Fruit fly (Drosophila melanogaster) whole organism, embryonic: ENCODE measurements around the gene CG18858.

Experiments used
- Asciz ChIP-seq: fragments of 200-800 bp; sonication (Bioruptor generic); optimal IDR thresholded peaks from 2 replicates; lab custom pipeline; 2017; ENCODE audit warnings: missing biosample characterization, mild to moderate bottlenecking, missing genetic modification characterization, missing genetic modification reagents
- Atf3 ChIP-seq: fragments of 200-800 bp; sonication (Bioruptor generic); optimal IDR thresholded peaks from 3 replicates; lab custom pipeline; 2016; ENCODE audit warnings: missing biosample characterization, missing genetic modification characterization
- Atf6 ChIP-seq: fragments of 200-800 bp; sonication (Bioruptor generic); IDR thresholded peaks from 2 replicates; pipeline ENCODE4 v1.3.6; 2022; ENCODE audit warnings: missing biosample characterization, missing genetic modification characterization
- Bdp1 ChIP-seq: fragments of 200-800 bp; sonication (Bioruptor generic); optimal IDR thresholded peaks from 3 replicates; lab custom pipeline; 2016; ENCODE audit warnings: missing biosample characterization, missing genetic modification characterization
- Bteb2 ChIP-seq: fragments of 200-800 bp; sonication (Bioruptor generic); optimal IDR thresholded peaks from 2 replicates; lab custom pipeline; 2016; ENCODE audit warnings: missing biosample characterization, missing genetic modification characterization
- CG10654 ChIP-seq: fragments of 200-800 bp; sonication (Bioruptor generic); optimal IDR thresholded peaks from 2 replicates; lab custom pipeline; 2016; ENCODE audit warnings: missing biosample characterization, missing genetic modification characterization
- CG11398 ChIP-seq: fragments of 200-800 bp; sonication (Bioruptor generic); optimal IDR thresholded peaks from 2 replicates; lab custom pipeline; 2016; ENCODE audit warnings: missing biosample characterization, missing genetic modification characterization
- CG11504 ChIP-seq: fragments of 200-800 bp; sonication (Bioruptor generic); optimal IDR thresholded peaks from 3 replicates; lab custom pipeline; 2019; ENCODE audit warnings: missing biosample characterization, mild to moderate bottlenecking, missing genetic modification characterization, moderate library complexity
- CG11560 ChIP-seq: fragments of 200-800 bp; sonication (Bioruptor generic); IDR thresholded peaks from 3 replicates; pipeline ENCODE4 v1.3.6; 2022; ENCODE audit warnings: missing biosample characterization, missing genetic modification characterization
- CG12219 ChIP-seq: fragments of 200-800 bp; sonication (Bioruptor generic); optimal IDR thresholded peaks from 3 replicates; lab custom pipeline; 2018; ENCODE audit warnings: missing biosample characterization, mild to moderate bottlenecking, missing genetic modification characterization
- CG14441 ChIP-seq: fragments of 200-800 bp; sonication (Bioruptor generic); IDR thresholded peaks from 2 replicates; pipeline ENCODE4 v1.3.6; 2022; ENCODE audit warnings: missing biosample characterization, missing genetic modification characterization
- CG14860 ChIP-seq: fragments of 200-800 bp; sonication (Bioruptor generic); IDR thresholded peaks from 3 replicates; pipeline ENCODE4 v1.3.6; 2022; ENCODE audit warnings: missing biosample characterization, missing genetic modification characterization; ENCODE audit not compliant: partially characterized antibody
- CG15514 ChIP-seq: fragments of 200-800 bp; sonication (Bioruptor generic); optimal IDR thresholded peaks from 3 replicates; lab custom pipeline; 2017; ENCODE audit warnings: missing biosample characterization, missing genetic modification characterization, mild to moderate bottlenecking, moderate library complexity, missing genetic modification reagents
- CG16813 ChIP-seq: fragments of 200-800 bp; sonication (Bioruptor generic); IDR thresholded peaks from 3 replicates; pipeline ENCODE4 v1.3.6; 2022; ENCODE audit warnings: missing biosample characterization, missing genetic modification characterization; ENCODE audit not compliant: partially characterized antibody
- CG17568 ChIP-seq: fragments of 200-800 bp; sonication (Bioruptor generic); optimal IDR thresholded peaks from 2 replicates; lab custom pipeline; 2018; ENCODE audit warnings: missing biosample characterization, mild to moderate bottlenecking, missing genetic modification characterization, moderate library complexity
- CG17912 ChIP-seq: fragments of 200-800 bp; sonication (Bioruptor generic); optimal IDR thresholded peaks from 2 replicates; lab custom pipeline; 2018; ENCODE audit warnings: missing biosample characterization, mild to moderate bottlenecking, missing genetic modification characterization
- CG18011 ChIP-seq: fragments of 200-800 bp; sonication (Bioruptor generic); optimal IDR thresholded peaks from 2 replicates; lab custom pipeline; 2017; ENCODE audit warnings: missing biosample characterization, missing genetic modification characterization, mild to moderate bottlenecking, moderate library complexity, missing genotype
- CG3726 ChIP-seq: fragments of 200-800 bp; sonication (Bioruptor generic); IDR thresholded peaks from 3 replicates; pipeline ENCODE4, ENCODE4 v1.3.6; 2022; ENCODE audit warnings: missing biosample characterization, missing genetic modification characterization
- CG4282 ChIP-seq: fragments of 200-800 bp; sonication (Bioruptor generic); optimal IDR thresholded peaks from 2 replicates; lab custom pipeline; 2016; ENCODE audit warnings: missing biosample characterization, missing genetic modification characterization
- CG4404 ChIP-seq: fragments of 200-800 bp; sonication (Bioruptor generic); IDR thresholded peaks from 2 replicates; pipeline ENCODE4 v1.3.6; 2022; ENCODE audit warnings: missing biosample characterization, missing genetic modification characterization
- CG4617 ChIP-seq: fragments of 200-800 bp; sonication (Bioruptor generic); optimal IDR thresholded peaks from 3 replicates; lab custom pipeline; 2016; ENCODE audit warnings: missing biosample characterization, missing genetic modification characterization, borderline replicate concordance
- Camta ChIP-seq: fragments of 200-800 bp; sonication (Bioruptor generic); optimal IDR thresholded peaks from 2 replicates; lab custom pipeline; 2016; ENCODE audit warnings: missing biosample characterization, missing genetic modification characterization
- CrebB ChIP-seq: fragments of 200-800 bp; sonication (Bioruptor generic); optimal IDR thresholded peaks from 3 replicates; lab custom pipeline; 2018; ENCODE audit warnings: missing biosample characterization, mild to moderate bottlenecking, missing genetic modification characterization
- Dek ChIP-seq: fragments of 200-800 bp; sonication (Bioruptor generic); optimal IDR thresholded peaks from 3 replicates; lab custom pipeline; 2019; ENCODE audit warnings: missing biosample characterization, mild to moderate bottlenecking, missing genetic modification characterization, moderate library complexity
- Fer2 ChIP-seq: fragments of 200-800 bp; sonication (Bioruptor generic); optimal IDR thresholded peaks from 2 replicates; lab custom pipeline; 2018; ENCODE audit warnings: missing biosample characterization, mild to moderate bottlenecking, missing genetic modification characterization, moderate library complexity
- HLH4C ChIP-seq: fragments of 200-800 bp; sonication (Bioruptor generic); IDR thresholded peaks from 3 replicates; pipeline ENCODE4 v1.3.6; 2022; ENCODE audit warnings: missing biosample characterization, missing genetic modification characterization; ENCODE audit not compliant: partially characterized antibody
- Hr78 ChIP-seq, 2 experiments: fragments of 200-800 bp in 1 of 2; fragments of >200 bp in 1 of 2; sonication (Bioruptor generic) in 1 of 2; optimal IDR thresholded peaks; 2 replicates each; lab custom pipeline; 2017 to 2019; ENCODE audit warnings: missing biosample characterization in 2 of 2, missing genetic modification characterization in 2 of 2, mild to moderate bottlenecking in 1 of 2, moderate library complexity in 1 of 2
- MTF-1 ChIP-seq: fragments of 200-800 bp; sonication (Bioruptor generic); optimal IDR thresholded peaks from 2 replicates; lab custom pipeline; 2018; ENCODE audit warnings: missing biosample characterization, mild to moderate bottlenecking, missing genetic modification characterization, borderline replicate concordance
- Neu2 ChIP-seq: fragments of 200-800 bp; sonication (Bioruptor generic); optimal IDR thresholded peaks from 3 replicates; lab custom pipeline; 2016; ENCODE audit warnings: missing biosample characterization, missing genetic modification characterization, borderline replicate concordance
- PHDP ChIP-seq: fragments of 200-800 bp; sonication (Bioruptor generic); optimal IDR thresholded peaks from 3 replicates; lab custom pipeline; 2018; ENCODE audit warnings: missing biosample characterization, mild to moderate bottlenecking, missing genetic modification characterization, moderate library complexity
- Scr ChIP-seq: fragments of 200-800 bp; sonication (Bioruptor generic); IDR thresholded peaks from 2 replicates; pipeline ENCODE4 v1.3.6; 2022; ENCODE audit warnings: missing biosample characterization, missing genetic modification characterization; ENCODE audit not compliant: partially characterized antibody
- Spps ChIP-seq: fragments of 200-800 bp; sonication (Bioruptor generic); optimal IDR thresholded peaks from 2 replicates; lab custom pipeline; 2018; ENCODE audit warnings: missing biosample characterization, mild to moderate bottlenecking, missing genetic modification characterization
- Sry-β ChIP-seq: fragments of 200-800 bp; sonication (Bioruptor generic); optimal IDR thresholded peaks from 2 replicates; lab custom pipeline; 2018; ENCODE audit warnings: missing biosample characterization, mild to moderate bottlenecking, missing genetic modification characterization, moderate library complexity
- YL-1 ChIP-seq: fragments of 200-800 bp; sonication (Bioruptor generic); optimal IDR thresholded peaks from 3 replicates; lab custom pipeline; 2017; ENCODE audit warnings: missing biosample characterization, mild to moderate bottlenecking, missing genetic modification characterization
- ash1 ChIP-seq: fragments of 200-800 bp; sonication (Bioruptor generic); optimal IDR thresholded peaks from 2 replicates; lab custom pipeline; 2018; ENCODE audit warnings: missing biosample characterization, mild to moderate bottlenecking, missing genetic modification characterization
- cad ChIP-seq: fragments of >200 bp; optimal IDR thresholded peaks from 2 replicates; lab custom pipeline; 2017; ENCODE audit warnings: missing biosample characterization, missing genetic modification characterization
- dmrt11E ChIP-seq: fragments of 200-800 bp; sonication (Bioruptor generic); optimal IDR thresholded peaks from 3 replicates; lab custom pipeline; 2018; ENCODE audit warnings: missing biosample characterization, mild to moderate bottlenecking, missing genetic modification characterization, moderate library complexity
- hb ChIP-seq: fragments of 200-800 bp; sonication (Bioruptor generic); IDR thresholded peaks from 3 replicates; pipeline ENCODE4 v1.3.6; 2022; ENCODE audit warnings: missing biosample characterization, missing genetic modification characterization; ENCODE audit not compliant: partially characterized antibody
- pnt ChIP-seq: fragments of 200-800 bp; sonication (Bioruptor generic); optimal IDR thresholded peaks from 3 replicates; lab custom pipeline; 2016; ENCODE audit warnings: missing biosample characterization, missing genetic modification characterization
- seq ChIP-seq: fragments of 200-800 bp; sonication (Bioruptor generic); IDR thresholded peaks from 2 replicates; pipeline ENCODE4 v1.3.6; 2022; ENCODE audit warnings: missing biosample characterization, missing genetic modification characterization
- sima ChIP-seq: fragments of 200-800 bp; sonication (Bioruptor generic); optimal IDR thresholded peaks from 2 replicates; lab custom pipeline; 2016; ENCODE audit warnings: missing biosample characterization, missing genetic modification characterization
- sisA ChIP-seq: fragments of 200-800 bp; sonication (Bioruptor generic); IDR thresholded peaks from 2 replicates; pipeline ENCODE4 v1.3.6; 2022; ENCODE audit warnings: missing biosample characterization, missing genetic modification characterization
- slou ChIP-seq: fragments of 200-800 bp; sonication (Bioruptor generic); optimal IDR thresholded peaks from 3 replicates; lab custom pipeline; 2016; ENCODE audit warnings: missing biosample characterization, missing genetic modification characterization
- stc ChIP-seq: fragments of 200-800 bp; sonication (Bioruptor generic); IDR thresholded peaks from 2 replicates; pipeline ENCODE4 v1.3.6; 2022; ENCODE audit warnings: missing biosample characterization, missing genetic modification characterization
- tll ChIP-seq, 2 experiments: fragments of 200-800 bp in 1 of 2; fragments of >200 bp in 1 of 2; sonication (Bioruptor generic) in 1 of 2; optimal IDR thresholded peaks; 2 replicates each; lab custom pipeline; 2017 to 2019; ENCODE audit warnings: missing biosample characterization in 2 of 2, missing genetic modification characterization in 2 of 2, mild to moderate bottlenecking in 1 of 2, moderate library complexity in 1 of 2
- twi ChIP-seq: fragments of 200-800 bp; optimal IDR thresholded peaks from 2 replicates; lab custom pipeline; 2019; ENCODE audit warnings: missing biosample characterization, mild to moderate bottlenecking, missing genetic modification characterization, moderate library complexity
- vfl ChIP-seq: fragments of 200-800 bp; sonication (Bioruptor generic); optimal IDR thresholded peaks from 2 replicates; lab custom pipeline; 2016; ENCODE audit warnings: missing biosample characterization, missing genetic modification characterization

The CG18858 gene

DNA sequence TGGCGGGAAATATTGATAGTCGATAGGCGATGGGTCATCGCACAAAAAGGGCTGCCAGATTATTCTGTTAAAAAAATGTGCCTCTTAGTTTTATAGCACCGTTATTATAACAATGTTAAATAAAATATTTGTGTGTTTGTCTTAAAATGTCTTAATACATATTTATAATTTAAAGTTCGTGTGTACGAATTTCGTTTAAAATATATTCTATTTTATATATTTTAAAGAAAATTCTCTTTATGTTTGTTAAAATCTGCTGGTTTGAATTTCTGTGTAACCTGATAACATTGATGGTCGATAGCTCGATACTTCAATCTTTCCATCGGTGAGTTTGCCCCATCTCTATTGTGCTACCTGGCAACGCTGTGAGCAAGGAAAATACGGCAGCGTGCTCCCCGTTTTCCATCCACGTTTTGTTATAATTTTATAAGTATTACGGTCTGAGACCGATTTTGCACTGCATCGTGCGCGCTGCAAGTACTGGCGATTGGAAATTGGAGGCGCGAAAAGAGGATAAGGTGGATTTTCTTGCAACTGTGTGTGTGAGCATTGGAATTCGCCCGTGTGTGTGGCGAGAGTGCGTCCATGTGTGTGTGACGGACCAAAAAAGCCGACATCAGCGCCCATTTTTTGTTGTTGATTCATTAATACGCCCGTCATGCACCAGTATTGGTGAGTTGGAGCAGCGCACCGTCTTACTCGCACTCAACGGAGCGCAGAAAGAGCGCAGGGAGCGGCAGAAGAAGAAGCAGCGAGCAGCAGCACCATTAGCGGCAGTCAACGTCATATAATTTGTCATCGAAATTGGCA is 41.9 kb downstream of the CG18858 start, which contains the start of the genes CG10949 and Arpc2 (continued):
- TF ChIP-seq Bteb2 (no peak), HLH4C (GFP tag; lab: Robert Waterston, UW) (peak; percentile 28; the same call in 2 of the 3 replicates), CG17568 (GFP tag; lab: Kevin White, UChicago) (no peak), CG15514 (peak; percentile 11), Neu2 (GFP tag; lab: Kevin White, UChicago) (no peak), CG14860 (GFP tag; lab: Robert Waterston, UW) (peak; percentile 61), pnt (GFP tag; lab: Kevin White, UChicago) (no peak), CG4404 (peak; percentile 23; the same call in 1 of the 2 replicates), Asciz (GFP tag; lab: Kevin White, UChicago) (no peak), CG3726 (no peak), CG17912 (no peak), CG18011 (no peak), dmrt11E (tag; lab: Kevin White, UChicago) (peak; percentile 58), CG12219 (GFP tag; lab: Kevin White, UChicago) (no peak), CG14441 (peak; percentile 47; the same call in 1 of the 2 replicates), twi (peak; percentile 52), vfl (GFP tag; lab: Kevin White, UChicago) (peak; percentile 28), Atf6 (GFP tag; lab: Robert Waterston, UW) (no peak), Atf3 (GFP tag; lab: Kevin White, UChicago) (no peak), tll (GFP tag; optimal IDR thresholded peaks at IDR 0.05; lab: Kevin White, UChicago) (no peak), CG4282 (no peak), hb (GFP tag; lab: Robert Waterston, UW) (0 out of 3 replicates have a peak, but pooled peaks have one; percentile 60), YL-1 (GFP tag; lab: Kevin White, UChicago) (peak; percentile 74), Spps (tag; lab: Kevin White, UChicago) (no peak), CG11504 (tag; lab: Kevin White, UChicago) (no peak), sima (GFP tag; lab: Kevin White, UChicago) (no peak), CG16813 (GFP tag; lab: Robert Waterston, UW) (peak; percentile 65), CG10654 (GFP tag; lab: Kevin White, UChicago) (peak; percentile 47), CrebB (tag; lab: Kevin White, UChicago) (no peak), seq (GFP tag; lab: Robert Waterston, UW) (no peak), MTF-1 (no peak), sisA (GFP tag; lab: Robert Waterston, UW) (peak; percentile 11; the same call in 1 of the 2 replicates), Scr (peak; percentile 67), CG11560 (tag; lab: Robert Waterston, UW) (no peak), Camta (GFP tag; lab: Kevin White, UChicago) (no peak), slou (peak; percentile 17), Bdp1 (GFP tag; lab: Kevin White, UChicago) (no peak), cad (no peak), Hr78 (GFP tag; optimal IDR thresholded peaks at IDR 0.05; lab: Kevin White, UChicago) (no peak), Sry-β (no peak), Fer2 (tag; lab: Kevin White, UChicago) (peak; percentile 35), stc (peak; percentile 38; the same call in 1 of the 2 replicates), CG4617 (GFP tag; lab: Kevin White, UChicago) (peak; percentile 49), PHDP (tag; lab: Kevin White, UChicago) (peak; percentile 57), Dek (tag; lab: Kevin White, UChicago) (peak; percentile 69), CG11398 (GFP tag; lab: Kevin White, UChicago) (no peak), ash1 (no peak)
